Worm (Caenorhabditis elegans): ENCODE data around the gene B0001.5.
A peak's percentile ranks its signal among the peaks of the same experiment; 100 is the strongest.

The B0001.5 gene

DNA sequence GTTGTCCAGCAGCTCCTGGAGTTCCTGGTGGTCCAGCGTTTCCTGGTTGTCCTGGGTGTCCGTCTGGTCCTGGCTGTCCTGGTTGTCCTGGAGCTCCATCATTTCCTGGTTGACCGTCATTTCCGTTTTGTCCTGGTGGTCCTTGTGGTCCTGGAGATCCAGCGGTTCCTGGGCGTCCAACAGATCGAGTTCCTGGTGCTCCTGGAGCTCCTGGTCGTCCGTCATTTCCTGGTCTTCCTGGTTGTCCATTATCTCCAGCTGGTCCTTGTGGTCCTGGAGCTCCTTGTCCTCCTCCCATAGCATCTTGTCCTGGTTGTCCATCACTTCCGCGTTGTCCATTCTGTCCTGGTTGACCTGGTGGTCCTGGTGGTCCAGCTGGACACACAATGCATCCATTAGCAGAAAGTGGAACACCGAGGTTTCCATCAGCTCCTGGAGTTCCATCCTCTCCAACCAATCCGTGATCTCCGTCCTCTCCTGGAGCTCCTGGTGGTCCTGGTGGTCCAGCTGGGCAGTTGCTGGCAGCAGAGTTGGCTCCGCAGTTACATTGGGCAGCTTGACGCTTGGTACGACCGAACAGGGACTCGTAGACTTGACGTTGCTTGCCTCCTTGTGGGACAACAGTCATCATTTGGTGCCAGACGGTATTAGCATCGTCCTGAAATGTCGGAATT lies 34.0 kb downstream of the B0001.5 start (continued):
- TF ChIP-seq lin-40 (tag; optimal IDR thresholded peaks at IDR 0.05) (peak; percentile 7), rec-8 (tag; optimal IDR thresholded peaks at IDR 0.05) (no peak), B0019.2 (GFP tag; conservative IDR thresholded peaks at IDR 0.05) (no peak), egl-18 (GFP tag; IDR thresholded peaks at IDR 0.05) (0 out of 2 replicates have a peak, but pooled peaks have one; percentile 24), cebp-2 (GFP tag; IDR thresholded peaks at IDR 0.05) (peak; percentile 55; the same call in 1 of the 2 replicates), hsf-1 (GFP tag; IDR thresholded peaks at IDR 0.05) (0 out of 2 replicates have a peak, but pooled peaks have one; percentile 56), ztf-3 (GFP tag; optimal IDR thresholded peaks at IDR 0.05) (no peak)

DNA sequence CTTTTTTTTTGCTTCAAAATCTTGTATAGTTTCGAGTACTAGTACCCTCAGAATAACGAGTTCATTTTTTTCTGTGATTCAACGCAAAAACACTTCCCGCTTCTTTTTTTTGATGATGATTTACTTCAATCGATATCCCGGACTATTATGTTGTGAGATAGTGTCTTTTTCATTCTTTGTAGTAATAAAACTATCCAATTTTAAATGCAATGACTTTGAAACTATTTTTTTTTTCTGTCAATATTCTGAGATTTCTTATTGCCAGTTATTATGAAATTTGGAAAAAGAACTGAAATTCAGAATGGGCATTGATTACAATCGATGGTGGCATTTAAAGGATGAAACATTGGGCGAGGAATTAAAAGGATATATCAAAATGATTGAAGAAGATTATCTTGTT lies 37.6 kb downstream of the B0001.5 start, which contains the start of gene M18.3:
M18.3 (plus strand) TSS at position 301 of the 400 bp plus-strand sequence.
- TF ChIP-seq chd-7 (tag; optimal IDR thresholded peaks at IDR 0.05) (no peak), sdz-38 (tag; optimal IDR thresholded peaks at IDR 0.05) (no peak), nhr-27 (tag; optimal IDR thresholded peaks at IDR 0.05) (no peak), tlf-1 (GFP tag; optimal IDR thresholded peaks at IDR 0.05) (no peak), nhr-80 (tag; optimal IDR thresholded peaks at IDR 0.05) (no peak), ztf-22 (GFP tag; optimal IDR thresholded peaks at IDR 0.05) (no peak), tbx-9 (tag; optimal IDR thresholded peaks at IDR 0.05; ENCODE audit: borderline replicate concordance) (no peak), ztf-26 (tag; optimal IDR thresholded peaks at IDR 0.05) (no peak), ceh-40 (GFP tag; IDR thresholded peaks at IDR 0.05) (no peak)

DNA sequence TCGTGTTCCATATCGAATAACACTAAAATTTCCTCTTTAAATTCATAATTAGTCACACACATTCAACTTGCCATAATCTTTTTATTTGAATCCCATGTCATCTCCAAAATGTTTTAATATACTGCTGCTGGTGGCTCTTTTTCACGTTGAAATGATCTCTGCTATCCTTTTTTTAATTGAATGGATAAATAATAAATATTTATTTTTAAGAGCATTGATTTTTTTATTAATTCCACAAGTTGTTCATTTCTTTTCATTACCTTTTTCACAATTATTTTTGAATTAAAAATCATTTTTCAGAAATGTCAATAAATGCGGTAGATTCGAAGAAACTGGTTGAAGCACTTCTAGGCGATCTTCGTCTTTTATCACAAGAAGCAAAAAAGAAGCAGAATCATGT lies 46.7 kb downstream of the B0001.5 start, which contains the start of gene mon-2:
mon-2 (plus strand) TSS at position 301 of the 400 bp plus-strand sequence.
- TF ChIP-seq attf-5 (GFP tag; optimal IDR thresholded peaks at IDR 0.05) (no peak), Y53F4B.3 (GFP tag; IDR thresholded peaks at IDR 0.05) (no peak), nhr-90 (tag; optimal IDR thresholded peaks at IDR 0.05) (no peak), F57C9.4 (tag; optimal IDR thresholded peaks at IDR 0.05) (no peak), bed-2 (GFP tag; IDR thresholded peaks at IDR 0.05) (no peak), K12H6.12 (tag; optimal IDR thresholded peaks at IDR 0.05) (no peak), dpff-1 (tag; optimal IDR thresholded peaks at IDR 0.05) (no peak), ztf-26 (tag; optimal IDR thresholded peaks at IDR 0.05) (no peak), tbx-9 (tag; optimal IDR thresholded peaks at IDR 0.05; ENCODE audit: borderline replicate concordance) (no peak), F23B12.7 (tag; optimal IDR thresholded peaks at IDR 0.05; ENCODE audit: insufficient read depth) (no peak), ztf-6 (GFP tag; IDR thresholded peaks at IDR 0.05) (no peak), die-1 (tag; optimal IDR thresholded peaks at IDR 0.05) (no peak), rec-8 (tag; optimal IDR thresholded peaks at IDR 0.05) (no peak), repo-1 (tag; optimal IDR thresholded peaks at IDR 0.05) (no peak), madf-6 (GFP tag; IDR thresholded peaks at IDR 0.05) (no peak; the same call in 1 of the 2 replicates), hrde-1 (tag; optimal IDR thresholded peaks at IDR 0.05; ENCODE audit: borderline replicate concordance) (no peak), zim-3 (tag; optimal IDR thresholded peaks at IDR 0.05) (no peak), ceh-100 (GFP tag; IDR thresholded peaks at IDR 0.05) (no peak)

DNA sequence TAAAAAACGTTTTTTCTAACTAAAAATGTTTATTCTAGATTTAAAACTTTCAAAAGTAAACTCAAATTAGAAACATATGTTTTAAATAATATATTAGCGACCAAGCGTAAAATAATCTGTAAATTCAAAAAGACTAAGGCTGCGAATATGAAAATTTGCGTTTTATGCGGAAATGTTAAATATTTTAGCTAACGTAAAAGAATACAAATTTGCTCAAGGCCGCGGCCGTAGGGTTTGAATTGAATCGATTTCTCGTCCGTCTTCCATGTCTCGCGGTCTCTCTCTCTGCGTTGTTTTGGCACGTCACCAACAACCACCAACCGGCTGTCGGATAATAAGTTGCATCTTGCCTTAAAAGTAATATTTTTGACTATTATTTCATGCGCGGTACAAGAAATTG lies 49.3 kb downstream of the B0001.5 start, which contains the start of gene F11A10.5:
F11A10.5 (plus strand) TSS at position 301 of the 400 bp plus-strand sequence.
- TF ChIP-seq mes-4 (tag; optimal IDR thresholded peaks at IDR 0.05) (no peak), him-1 (tag; optimal IDR thresholded peaks at IDR 0.05) (no peak), athp-1 (tag; optimal IDR thresholded peaks at IDR 0.05) (no peak), ztf-22 (GFP tag; optimal IDR thresholded peaks at IDR 0.05) (no peak), sptf-2 (GFP tag; optimal IDR thresholded peaks at IDR 0.05) (no peak), egl-44 (GFP tag; IDR thresholded peaks at IDR 0.05) (no peak), snpc-1.3 (tag; optimal IDR thresholded peaks at IDR 0.05; ENCODE audit: insufficient read depth) (no peak)

Data from whole organism, young adult.